Worm (Caenorhabditis elegans) whole organism, L1 larva: ENCODE measurements around the gene ced-5.

Source experiments
- C04F5.9 ChIP-seq: sonication (generic microtip); optimal IDR thresholded peaks from 2 replicates; lab custom pipeline; 2016; ENCODE audit warnings: missing genetic modification characterization, missing compliant biosample characterization
- F16B12.6 ChIP-seq: fragments of 150-350 bp; optimal IDR thresholded peaks from 2 replicates; lab custom pipeline; 2014; ENCODE audit warnings: missing biosample characterization, missing genetic modification characterization
- Y116A8C.19 ChIP-seq: sonication (generic microtip); optimal IDR thresholded peaks from 2 replicates; lab custom pipeline; 2016; ENCODE audit warnings: missing compliant biosample characterization, missing genetic modification characterization, borderline replicate concordance
- alr-1 ChIP-seq: fragments of 200-800 bp; sonication (Bioruptor generic); optimal IDR thresholded peaks from 2 replicates; lab custom pipeline; 2018; ENCODE audit warnings: borderline replicate concordance, mild to moderate bottlenecking, missing genetic modification characterization, missing compliant biosample characterization
- ama-1 ChIP-seq: fragments of 150-350 bp; optimal IDR thresholded peaks from 2 replicates; lab custom pipeline; 2014
- blmp-1 ChIP-seq: fragments of 150-350 bp; optimal IDR thresholded peaks from 2 replicates; lab custom pipeline; 2014; ENCODE audit warnings: missing biosample characterization, missing genetic modification characterization
- ceh-63 ChIP-seq: fragments of 200-800 bp; sonication (Bioruptor generic); optimal IDR thresholded peaks from 2 replicates; lab custom pipeline; 2018; ENCODE audit warnings: mild to moderate bottlenecking, missing genetic modification characterization, missing compliant biosample characterization
- ceh-82 ChIP-seq, 3 experiments: fragments of 150-350 bp in 1 of 3; sonication (generic microtip) in 2 of 3; optimal IDR thresholded peaks; 2 replicates each; lab custom pipeline; 2014 to 2017; ENCODE audit warnings: missing biosample characterization in 3 of 3, missing genetic modification characterization in 3 of 3
- ceh-90 ChIP-seq: sonication (generic microtip); optimal IDR thresholded peaks from 2 replicates; lab custom pipeline; 2016; ENCODE audit warnings: missing genetic modification characterization, missing compliant biosample characterization
- ces-1 ChIP-seq: fragments of 150-350 bp; optimal IDR thresholded peaks from 2 replicates; lab custom pipeline; 2014; ENCODE audit warnings: missing biosample characterization, missing genetic modification reagents, missing genetic modification characterization
- dsc-1 ChIP-seq: sonication (generic microtip); optimal IDR thresholded peaks from 2 replicates; lab custom pipeline; 2016; ENCODE audit warnings: mild to moderate bottlenecking, missing genetic modification characterization, missing compliant biosample characterization
- efl-1 ChIP-seq, 4 experiments: fragments of 150-350 bp; optimal IDR thresholded peaks in 3 of 4; peaks in 1 of 4; 1 replicate in 1 of 4; 2 replicates in 3 of 4; lab custom pipeline; 2014; ENCODE audit warnings: missing biosample characterization in 2 of 4, missing genetic modification characterization in 2 of 4, missing genetic modification reagents in 2 of 4
- egl-27 ChIP-seq, 2 experiments: fragments of 150-350 bp in 1 of 2; sonication (generic microtip); optimal IDR thresholded peaks; 3 replicates each; lab custom pipeline; 2017 to 2018; ENCODE audit warnings: missing biosample characterization in 2 of 2, missing genetic modification characterization in 2 of 2, missing genetic modification reagents in 2 of 2
- elt-3 ChIP-seq, 6 experiments: fragments of 150-350 bp in 1 of 6; sonication (generic microtip); optimal IDR thresholded peaks; 2 replicates each; lab custom pipeline; 2017 to 2018; ENCODE audit warnings: missing biosample characterization in 6 of 6, missing genetic modification characterization in 6 of 6, inconsistent platforms in 1 of 6
- fkh-10 ChIP-seq: sonication (generic microtip); optimal IDR thresholded peaks from 2 replicates; lab custom pipeline; 2017; ENCODE audit warnings: missing biosample characterization, missing genetic modification reagents, missing genetic modification characterization
- fkh-8 ChIP-seq: sonication (generic microtip); optimal IDR thresholded peaks from 2 replicates; lab custom pipeline; 2016; ENCODE audit warnings: mild to moderate bottlenecking, missing genetic modification characterization, missing compliant biosample characterization
- hlh-4 ChIP-seq: sonication (generic microtip); optimal IDR thresholded peaks from 2 replicates; lab custom pipeline; 2016; ENCODE audit warnings: mild to moderate bottlenecking, missing genetic modification characterization, missing compliant biosample characterization
- irx-1 ChIP-seq: sonication (generic microtip); optimal IDR thresholded peaks from 2 replicates; lab custom pipeline; 2016; ENCODE audit warnings: missing genetic modification characterization, missing compliant biosample characterization
- isw-1 ChIP-seq: fragments of 200-800 bp; sonication (Bioruptor generic); IDR thresholded peaks from 2 replicates; pipeline ENCODE4 v1.3.6; 2022; ENCODE audit warnings: missing genetic modification characterization, missing compliant biosample characterization
- jun-1 ChIP-seq: fragments of 150-350 bp; optimal IDR thresholded peaks from 2 replicates; lab custom pipeline; 2014; ENCODE audit warnings: missing biosample characterization, missing genetic modification reagents, missing genetic modification characterization
- lin-13 ChIP-seq: fragments of 150-350 bp; optimal IDR thresholded peaks from 2 replicates; lab custom pipeline; 2014; ENCODE audit warnings: missing biosample characterization, missing genetic modification reagents, missing genetic modification characterization
- lin-14 ChIP-seq: fragments of 200-800 bp; sonication (Bioruptor generic); optimal IDR thresholded peaks from 2 replicates; lab custom pipeline; 2018; ENCODE audit warnings: mild to moderate bottlenecking, missing genetic modification characterization, moderate library complexity, missing compliant biosample characterization
- lin-35 ChIP-seq, 2 experiments: fragments of 150-350 bp; optimal IDR thresholded peaks; 2 replicates each; lab custom pipeline; 2014; ENCODE audit warnings: missing biosample characterization in 2 of 2, missing genetic modification characterization in 2 of 2, missing genetic modification reagents in 2 of 2
- lin-39 ChIP-seq: fragments of 150-350 bp; optimal IDR thresholded peaks from 2 replicates; lab custom pipeline; 2014; ENCODE audit warnings: missing biosample characterization, missing genetic modification reagents, missing genetic modification characterization
- lsy-2 ChIP-seq, 2 experiments: fragments of 150-350 bp; optimal IDR thresholded peaks; 2 replicates each; lab custom pipeline; 2014; ENCODE audit warnings: missing biosample characterization in 2 of 2, missing genetic modification characterization in 2 of 2
- mab-9 ChIP-seq: fragments of 200-800 bp; sonication (Bioruptor generic); IDR thresholded peaks from 2 replicates; pipeline ENCODE4 v1.3.6; 2022; ENCODE audit warnings: missing genetic modification reagents, missing genetic modification characterization, missing compliant biosample characterization
- mdl-1 ChIP-seq, 2 experiments: fragments of 150-350 bp; optimal IDR thresholded peaks; 2 replicates each; lab custom pipeline; 2014 to 2017; ENCODE audit warnings: missing biosample characterization in 2 of 2, missing genetic modification characterization in 2 of 2, inconsistent platforms in 1 of 2
- mef-2 ChIP-seq: fragments of 150-350 bp; optimal IDR thresholded peaks from 2 replicates; lab custom pipeline; 2014; ENCODE audit warnings: missing biosample characterization, missing genetic modification characterization
- mep-1 ChIP-seq: fragments of 150-350 bp; optimal IDR thresholded peaks from 2 replicates; lab custom pipeline; 2014; ENCODE audit warnings: missing biosample characterization, missing genetic modification characterization
- nhr-12 ChIP-seq: sonication (generic microtip); optimal IDR thresholded peaks from 2 replicates; lab custom pipeline; 2017; ENCODE audit warnings: missing biosample characterization, missing genetic modification characterization
- nhr-19 ChIP-seq: fragments of 200-800 bp; sonication (Bioruptor generic); conservative IDR thresholded peaks from 2 replicates; pipeline ENCODE4 v1.3.6; 2022; ENCODE audit warnings: missing genetic modification characterization, missing compliant biosample characterization
- nhr-20 ChIP-seq: sonication (generic microtip); optimal IDR thresholded peaks from 2 replicates; lab custom pipeline; 2016; ENCODE audit warnings: mild to moderate bottlenecking, missing genetic modification characterization, missing compliant biosample characterization
- nhr-237 ChIP-seq: fragments of 150-350 bp; optimal IDR thresholded peaks from 2 replicates; lab custom pipeline; 2014; ENCODE audit warnings: missing biosample characterization, missing genetic modification characterization
- nhr-47 ChIP-seq: sonication (generic microtip); optimal IDR thresholded peaks from 2 replicates; lab custom pipeline; 2016; ENCODE audit warnings: mild to moderate bottlenecking, missing genetic modification characterization, moderate library complexity, missing compliant biosample characterization
- nhr-71 ChIP-seq: sonication (generic microtip); optimal IDR thresholded peaks from 2 replicates; lab custom pipeline; 2016; ENCODE audit warnings: mild to moderate bottlenecking, missing genetic modification characterization, moderate library complexity, missing compliant biosample characterization
- pag-3 ChIP-seq: sonication (generic microtip); optimal IDR thresholded peaks from 2 replicates; lab custom pipeline; 2017; ENCODE audit warnings: missing genetic modification characterization, mild to moderate bottlenecking, missing compliant biosample characterization, antibody characterized with exemption, borderline replicate concordance; ENCODE audit not compliant: insufficient read depth
- pax-3 ChIP-seq: fragments of 200-800 bp; sonication (Bioruptor generic); optimal IDR thresholded peaks from 2 replicates; lab custom pipeline; 2018; ENCODE audit warnings: mild to moderate bottlenecking, missing genetic modification characterization, moderate library complexity, missing compliant biosample characterization
- pqm-1 ChIP-seq: sonication (generic microtip); optimal IDR thresholded peaks from 3 replicates; lab custom pipeline; 2017; ENCODE audit warnings: missing biosample characterization, missing genetic modification characterization
- rnt-1 ChIP-seq: sonication (generic microtip); optimal IDR thresholded peaks from 2 replicates; lab custom pipeline; 2016; ENCODE audit warnings: mild to moderate bottlenecking, missing genetic modification characterization, moderate library complexity, missing compliant biosample characterization
- skn-1 ChIP-seq: fragments of 150-350 bp; optimal IDR thresholded peaks from 2 replicates; lab custom pipeline; 2014; ENCODE audit warnings: missing biosample characterization, missing genetic modification characterization
- snpc-4 ChIP-seq: fragments of 150-350 bp; optimal IDR thresholded peaks from 2 replicates; lab custom pipeline; 2014; ENCODE audit warnings: missing biosample characterization, missing genetic modification characterization
- snu-23 ChIP-seq: sonication (generic microtip); optimal IDR thresholded peaks from 2 replicates; lab custom pipeline; 2016; ENCODE audit warnings: missing genetic modification characterization, missing compliant biosample characterization
- unc-130 ChIP-seq: fragments of 150-350 bp; optimal IDR thresholded peaks from 2 replicates; lab custom pipeline; 2017; ENCODE audit warnings: missing biosample characterization, missing genetic modification characterization, inconsistent platforms
- vab-15 ChIP-seq: sonication (generic microtip); optimal IDR thresholded peaks from 2 replicates; lab custom pipeline; 2017; ENCODE audit warnings: missing genotype, mild to moderate bottlenecking, missing genetic modification characterization, missing compliant biosample characterization
- xbp-1 ChIP-seq: sonication (generic microtip); optimal IDR thresholded peaks from 2 replicates; lab custom pipeline; 2016; ENCODE audit warnings: missing genetic modification characterization, missing compliant biosample characterization
- ztf-11 ChIP-seq, 2 experiments: sonication (generic microtip); optimal IDR thresholded peaks; 2 replicates each; lab custom pipeline; 2016 to 2017; ENCODE audit warnings: missing genetic modification characterization in 2 of 2, missing biosample characterization in 1 of 2, missing compliant biosample characterization in 1 of 2
- ztf-4 ChIP-seq: fragments of 150-350 bp; optimal IDR thresholded peaks from 2 replicates; lab custom pipeline; 2014; ENCODE audit warnings: missing biosample characterization, missing genetic modification characterization

The ced-5 gene

ce11 chrIV:10501550-10502240 is 17.8 kb downstream of the ced-5 start, which contains the start of gene tax-6:
TSS of gene tax-6 (minus strand) at chrIV:10501600.
- TF ChIP-seq mdl-1 (tag; optimal IDR thresholded peaks at IDR 0.05; lab: Kevin White, UChicago), result no peak
- no peak for TF ChIP-seq irx-1 (tag; lab: Kevin White, UChicago)
- TF ChIP-seq blmp-1, result no peak
- no peak for TF ChIP-seq mab-9 (GFP tag; lab: Robert Waterston, UW)
- TF ChIP-seq nhr-47 (tag; lab: Kevin White, UChicago), result no peak
- no peak for TF ChIP-seq nhr-12 (tag; lab: Kevin White, UChicago)
- no peak for TF ChIP-seq pqm-1 (tag; lab: Kevin White, UChicago)
- no peak for TF ChIP-seq egl-27 (tag; optimal IDR thresholded peaks at IDR 0.05; lab: Kevin White, UChicago)
- TF ChIP-seq efl-1 (optimal IDR thresholded peaks at IDR 0.05; lab: Kevin White, UChicago), result no peak
- no peak for TF ChIP-seq efl-1 (GFP tag; optimal IDR thresholded peaks at IDR 0.05 in 1 of 2; lab: Kevin White, UChicago)
- no peak for TF ChIP-seq nhr-20 (tag; lab: Kevin White, UChicago)
- TF ChIP-seq ceh-82 (tag; optimal IDR thresholded peaks at IDR 0.05; lab: Kevin White, UChicago), result no peak
- no peak for TF ChIP-seq snu-23 (GFP tag; lab: Kevin White, UChicago)
- no peak for TF ChIP-seq isw-1 (GFP tag; lab: Robert Waterston, UW)
- TF ChIP-seq, all 84 proteins: peak for 0

- TF ChIP-seq nhr-19 (GFP tag; lab: Robert Waterston, UW) (peak; percentile 50), ceh-90 (tag; lab: Kevin White, UChicago) (no peak), ama-1 (peak; percentile 8), rnt-1 (tag; lab: Kevin White, UChicago) (peak; percentile 68), xbp-1 (no peak), lin-14 (GFP tag; lab: Kevin White, UChicago) (peak; percentile 75), blmp-1 (no peak), efl-1 (optimal IDR thresholded peaks at IDR 0.05; lab: Kevin White, UChicago) (peak; percentile 20 to 36), efl-1 (GFP tag; optimal IDR thresholded peaks at IDR 0.05 in 1 of 2; lab: Kevin White, UChicago) (peak in 1 of 2 experiments; percentile 38), egl-27 (tag; optimal IDR thresholded peaks at IDR 0.05; lab: Kevin White, UChicago) (no peak), ceh-82 (tag; optimal IDR thresholded peaks at IDR 0.05; lab: Kevin White, UChicago) (no peak), lin-35 (GFP tag; optimal IDR thresholded peaks at IDR 0.05; lab: Kevin White, UChicago) (peak in 1 of 2 experiments; percentile 71), elt-3 (tag; optimal IDR thresholded peaks at IDR 0.05; lab: Kevin White, UChicago) (no peak), ztf-4 (tag; lab: Kevin White, UChicago) (peak; percentile 23), F16B12.6 (tag; lab: Kevin White, UChicago) (no peak), ceh-63 (GFP tag; lab: Kevin White, UChicago) (no peak), mep-1 (tag; lab: Kevin White, UChicago) (peak; percentile 40), pax-3 (peak; percentile 48), ztf-11 (tag; optimal IDR thresholded peaks at IDR 0.05; lab: Kevin White, UChicago) (no peak), fkh-10 (GFP tag; lab: Kevin White, UChicago) (no peak), skn-1 (tag; lab: Kevin White, UChicago) (no peak), alr-1 (no peak), Y116A8C.19 (tag; lab: Kevin White, UChicago) (no peak), ces-1 (GFP tag; lab: Kevin White, UChicago) (no peak), jun-1 (tag; lab: Kevin White, UChicago) (peak; percentile 44), mdl-1 (tag; optimal IDR thresholded peaks at IDR 0.05; lab: Kevin White, UChicago) (peak in 1 of 2 experiments; percentile 64), snpc-4 (no peak), C04F5.9 (tag; lab: Kevin White, UChicago) (no peak), nhr-237 (peak; percentile 6), hlh-4 (tag; lab: Kevin White, UChicago) (no peak), mef-2 (tag; lab: Kevin White, UChicago) (peak; percentile 10), snu-23 (GFP tag; lab: Kevin White, UChicago) (peak; percentile 47), dsc-1 (tag; lab: Kevin White, UChicago) (peak; percentile 9), nhr-71 (peak; percentile 76), unc-130 (no peak), vab-15 (no peak), nhr-47 (tag; lab: Kevin White, UChicago) (no peak), fkh-8 (tag; lab: Kevin White, UChicago) (peak; percentile 65), lsy-2 (tag; optimal IDR thresholded peaks at IDR 0.05; lab: Kevin White, UChicago) (peak; percentile 4 to 64), pag-3 (tag; lab: Kevin White, UChicago) (no peak), lin-39 (no peak), lin-13 (no peak)
These were observed 18.4 kb downstream of the ced-5 start for ce11 chrIV:10502345-10502744.
